Worm (Caenorhabditis elegans) whole organism, young adult: ENCODE data around the gene malt-1.
A peak's percentile ranks its signal among the peaks of the same experiment; 100 is the strongest.

ENCODE experiments used
- B0261.1 ChIP-seq: sonication (generic microtip); optimal IDR thresholded peaks from 2 replicates; lab custom pipeline; 2016; ENCODE audit warnings: mild to moderate bottlenecking, missing genetic modification characterization, moderate library complexity, missing compliant biosample characterization
- F22D6.2 ChIP-seq: sonication (generic microtip); optimal IDR thresholded peaks from 2 replicates; lab custom pipeline; 2016; ENCODE audit warnings: mild to moderate bottlenecking, missing genetic modification characterization, missing compliant biosample characterization
- F33H1.4 ChIP-seq: fragments of 200-800 bp; sonication (Bioruptor generic); IDR thresholded peaks from 2 replicates; pipeline ENCODE4 v1.3.6; 2022; ENCODE audit warnings: missing genetic modification reagents, missing genetic modification characterization, missing compliant biosample characterization
- F39B2.1 ChIP-seq: fragments of 200-800 bp; sonication (Bioruptor generic); IDR thresholded peaks from 2 replicates; pipeline ENCODE4 v1.3.6; 2022; ENCODE audit warnings: missing genetic modification reagents, missing genetic modification characterization, missing compliant biosample characterization
- F49E8.2 ChIP-seq: sonication (generic microtip); optimal IDR thresholded peaks from 3 replicates; lab custom pipeline; 2017; ENCODE audit warnings: missing genetic modification characterization, mild to moderate bottlenecking, missing compliant biosample characterization, antibody characterized with exemption, moderate library complexity; ENCODE audit not compliant: insufficient read depth
- F57A8.1 ChIP-seq: fragments of 200-800 bp; sonication (Bioruptor generic); optimal IDR thresholded peaks from 2 replicates; lab custom pipeline; 2018; ENCODE audit warnings: mild to moderate bottlenecking, missing genetic modification characterization, moderate library complexity, missing compliant biosample characterization
- K11D2.4 ChIP-seq: fragments of 200-800 bp; sonication (Bioruptor generic); IDR thresholded peaks from 2 replicates; pipeline ENCODE4 v1.3.6; 2022; ENCODE audit warnings: missing genetic modification reagents, missing genetic modification characterization, missing compliant biosample characterization
- K12H6.12 ChIP-seq: fragments of 200-800 bp; sonication (Bioruptor generic); optimal IDR thresholded peaks from 2 replicates; lab custom pipeline; 2018; ENCODE audit warnings: mild to moderate bottlenecking, missing genetic modification characterization, missing compliant biosample characterization
- Y53G8AR.9 ChIP-seq: fragments of 200-800 bp; sonication (Bioruptor generic); conservative IDR thresholded peaks from 2 replicates; pipeline ENCODE4 v1.3.6; 2022; ENCODE audit warnings: missing genetic modification reagents, missing genetic modification characterization, missing compliant biosample characterization
- aptf-2 ChIP-seq: fragments of 200-800 bp; sonication (Bioruptor generic); conservative IDR thresholded peaks from 2 replicates; pipeline ENCODE4 v1.3.6; 2022; ENCODE audit warnings: missing genetic modification reagents, missing genetic modification characterization, missing compliant biosample characterization
- atf-7 ChIP-seq: sonication (generic microtip); optimal IDR thresholded peaks from 2 replicates; lab custom pipeline; 2017; ENCODE audit warnings: mild to moderate bottlenecking, missing genetic modification characterization, missing compliant biosample characterization
- attf-5 ChIP-seq: fragments of 200-800 bp; sonication (Bioruptor generic); optimal IDR thresholded peaks from 2 replicates; lab custom pipeline; 2018; ENCODE audit warnings: mild to moderate bottlenecking, missing genetic modification characterization, missing compliant biosample characterization
- ceh-27 ChIP-seq: fragments of 200-800 bp; sonication (Bioruptor generic); optimal IDR thresholded peaks from 2 replicates; lab custom pipeline; 2018; ENCODE audit warnings: mild to moderate bottlenecking, missing genetic modification characterization, moderate library complexity, missing compliant biosample characterization
- dox-1 ChIP-seq: fragments of 200-800 bp; sonication (Bioruptor generic); IDR thresholded peaks from 2 replicates; pipeline ENCODE4 v1.3.6; 2022; ENCODE audit warnings: missing genetic modification reagents, missing genetic modification characterization, missing compliant biosample characterization
- dpff-1 ChIP-seq: sonication (generic microtip); optimal IDR thresholded peaks from 2 replicates; lab custom pipeline; 2017; ENCODE audit warnings: mild to moderate bottlenecking, missing genetic modification characterization, missing compliant biosample characterization
- dpl-1 ChIP-seq: fragments of 150-350 bp; optimal IDR thresholded peaks from 2 replicates; lab custom pipeline; 2014; ENCODE audit warnings: missing biosample characterization, missing genetic modification reagents, missing genetic modification characterization
- efl-1 ChIP-seq: fragments of 150-350 bp; optimal IDR thresholded peaks from 2 replicates; lab custom pipeline; 2014; ENCODE audit warnings: missing biosample characterization, missing genetic modification reagents, missing genetic modification characterization
- egl-18 ChIP-seq: fragments of 200-800 bp; sonication (Bioruptor generic); IDR thresholded peaks from 2 replicates; pipeline ENCODE4 v1.3.6; 2022; ENCODE audit warnings: missing genetic modification reagents, missing genetic modification characterization, missing compliant biosample characterization
- hmg-1.2 ChIP-seq: fragments of 200-800 bp; sonication (Bioruptor generic); IDR thresholded peaks from 2 replicates; pipeline ENCODE4 v1.3.6; 2022; ENCODE audit warnings: missing genetic modification reagents, missing genetic modification characterization, missing compliant biosample characterization
- hsf-1 ChIP-seq: fragments of 200-800 bp; sonication (Bioruptor generic); IDR thresholded peaks from 2 replicates; pipeline ENCODE4 v1.3.6; 2022; ENCODE audit warnings: missing genetic modification reagents, missing genetic modification characterization, missing compliant biosample characterization
- lin-35 ChIP-seq, 3 experiments: fragments of 150-350 bp in 2 of 3; sonication (generic microtip) in 1 of 3; optimal IDR thresholded peaks; 2 replicates each; lab custom pipeline; 2014 to 2018; ENCODE audit warnings: missing biosample characterization in 3 of 3, missing genetic modification characterization in 3 of 3, missing genetic modification reagents in 3 of 3
- lin-40 ChIP-seq: sonication (generic microtip); optimal IDR thresholded peaks from 2 replicates; lab custom pipeline; 2016; ENCODE audit warnings: missing genetic modification characterization, mild to moderate bottlenecking, missing compliant biosample characterization, missing genotype, missing genetic modification reagents
- lsl-1 ChIP-seq: fragments of 200-800 bp; sonication (Bioruptor generic); optimal IDR thresholded peaks from 2 replicates; lab custom pipeline; 2018; ENCODE audit warnings: mild to moderate bottlenecking, missing genetic modification characterization, moderate library complexity, missing compliant biosample characterization
- mel-28 ChIP-seq: sonication (generic microtip); optimal IDR thresholded peaks from 2 replicates; lab custom pipeline; 2016; ENCODE audit warnings: borderline replicate concordance, mild to moderate bottlenecking, missing genetic modification characterization, missing compliant biosample characterization
- mes-4 ChIP-seq: sonication (generic microtip); optimal IDR thresholded peaks from 2 replicates; lab custom pipeline; 2016; ENCODE audit warnings: missing genotype, missing genetic modification characterization, missing compliant biosample characterization
- nfya-1 ChIP-seq: sonication (generic microtip); optimal IDR thresholded peaks from 2 replicates; lab custom pipeline; 2017; ENCODE audit warnings: antibody characterized with exemption, missing compliant biosample characterization, missing genetic modification characterization, borderline replicate concordance; ENCODE audit not compliant: insufficient read depth
- nhr-27 ChIP-seq: fragments of 200-800 bp; sonication (Bioruptor generic); optimal IDR thresholded peaks from 2 replicates; lab custom pipeline; 2018; ENCODE audit warnings: mild to moderate bottlenecking, missing genetic modification characterization, moderate library complexity, missing compliant biosample characterization
- nhr-80 ChIP-seq: sonication (generic microtip); optimal IDR thresholded peaks from 2 replicates; lab custom pipeline; 2016; ENCODE audit warnings: missing genetic modification characterization, missing compliant biosample characterization
- pha-4 ChIP-seq: fragments of 150-350 bp; sonication (generic microtip); optimal IDR thresholded peaks from 2 replicates; lab custom pipeline; 2014; ENCODE audit warnings: missing biosample characterization, missing genetic modification reagents, missing genetic modification characterization
- repo-1 ChIP-seq: sonication (generic microtip); optimal IDR thresholded peaks from 2 replicates; lab custom pipeline; 2017; ENCODE audit warnings: mild to moderate bottlenecking, missing genetic modification characterization, missing compliant biosample characterization
- rpc-1 ChIP-seq, 2 experiments: fragments of 150-350 bp in 1 of 2; sonication (generic microtip) in 1 of 2; optimal IDR thresholded peaks; 2 replicates each; lab custom pipeline; 2014 to 2018; ENCODE audit warnings: missing biosample characterization in 1 of 2, missing genetic modification characterization in 1 of 2, missing genetic modification reagents in 1 of 2, missing genotype in 1 of 2
- snpc-4 ChIP-seq, 5 experiments: fragments of 150-350 bp in 1 of 5; sonication (generic microtip) in 4 of 5; optimal IDR thresholded peaks; 2 replicates each; lab custom pipeline; 2014 to 2018; ENCODE audit warnings: missing genetic modification characterization in 5 of 5, missing biosample characterization in 3 of 5, antibody characterized with exemption in 2 of 5, mild to moderate bottlenecking in 2 of 5, missing compliant biosample characterization in 2 of 5, missing genotype in 2 of 5, moderate library complexity in 2 of 5, missing genetic modification reagents in 1 of 5
- sptf-2 ChIP-seq: fragments of 200-800 bp; sonication (Bioruptor generic); optimal IDR thresholded peaks from 2 replicates; lab custom pipeline; 2018; ENCODE audit warnings: mild to moderate bottlenecking, missing genetic modification characterization, missing compliant biosample characterization

malt-1 gene

DNA sequence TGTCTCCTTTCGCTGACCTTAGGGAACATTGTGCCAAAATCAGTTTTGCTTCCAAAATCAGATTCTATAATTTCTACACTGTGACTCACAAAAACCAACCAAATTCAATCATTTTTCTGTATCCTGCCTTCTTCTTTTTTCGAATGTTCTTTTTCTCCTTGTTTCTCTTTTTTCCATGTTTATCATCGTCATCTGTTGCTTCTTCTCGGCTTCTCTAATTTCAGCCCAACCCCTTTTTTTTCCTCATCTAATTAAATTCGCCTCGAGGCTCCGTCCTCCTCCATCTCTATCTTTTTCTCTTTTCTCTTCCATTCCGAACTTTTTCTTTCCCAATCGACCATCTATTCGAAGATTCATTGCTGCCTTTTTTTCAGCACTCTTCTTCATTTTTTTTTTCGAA is 43.6 kb upstream of the malt-1 start, which contains the start of gene unc-104:
TSS of gene unc-104 (plus strand) at position 311 of the 400 bp plus-strand sequence.
- TF ChIP-seq F57A8.1 (GFP tag; lab: Kevin White, UChicago): no peak
- no peak for TF ChIP-seq snpc-4 (GFP tag; optimal IDR thresholded peaks at IDR 0.05; lab: Kevin White, UChicago)
- TF ChIP-seq snpc-4 (tag; optimal IDR thresholded peaks at IDR 0.05; lab: Kevin White, UChicago): no peak
- TF ChIP-seq F33H1.4: no peak
- no peak for TF ChIP-seq egl-18 (GFP tag; lab: Robert Waterston, UW)
- TF ChIP-seq pha-4 (tag; lab: Kevin White, UChicago): no peak
- no peak for TF ChIP-seq dpl-1 (GFP tag; lab: Kevin White, UChicago)
- no peak for TF ChIP-seq nhr-80 (tag; lab: Kevin White, UChicago)
- no peak for TF ChIP-seq lin-40
- no peak for TF ChIP-seq dox-1 (GFP tag; lab: Robert Waterston, UW)
- TF ChIP-seq nfya-1 (tag; lab: Kevin White, UChicago): no peak
- no peak for TF ChIP-seq Y53G8AR.9 (GFP tag; lab: Robert Waterston, UW)
- no peak for TF ChIP-seq mes-4 (tag; lab: Kevin White, UChicago)
- TF ChIP-seq lsl-1 (GFP tag; lab: Kevin White, UChicago): no peak
- TF ChIP-seq repo-1 (tag; lab: Kevin White, UChicago): no peak
- TF ChIP-seq K11D2.4 (GFP tag; lab: Robert Waterston, UW): no peak
- no peak for TF ChIP-seq F39B2.1 (GFP tag; lab: Robert Waterston, UW)
- no peak for TF ChIP-seq nhr-27 (tag; lab: Kevin White, UChicago)
- TF ChIP-seq hsf-1 (GFP tag; lab: Robert Waterston, UW): no peak
- TF ChIP-seq dpff-1: no peak
- TF ChIP-seq, all 124 proteins: peak for 0

DNA sequence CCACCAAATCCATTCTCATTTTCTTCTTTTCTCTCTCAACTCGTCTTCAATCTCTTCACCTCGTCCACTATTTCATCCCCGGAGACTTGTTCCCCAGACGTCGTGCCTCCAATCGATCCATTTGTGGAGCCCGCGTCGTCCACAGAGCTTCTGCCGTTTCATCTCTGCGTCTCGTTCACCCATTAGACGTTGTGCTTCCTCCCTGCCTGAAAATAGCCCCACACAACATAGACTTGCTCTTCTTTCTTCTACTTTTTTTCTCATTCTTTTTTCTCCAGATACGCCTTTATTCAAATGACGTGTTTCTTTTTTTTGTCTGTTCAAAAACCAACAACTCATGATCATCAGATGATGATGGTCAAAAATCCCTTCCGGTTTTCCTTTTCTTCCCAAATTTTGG is 41.8 kb upstream of the malt-1 start:
- no peak for TF ChIP-seq rpc-1 (optimal IDR thresholded peaks at IDR 0.05; lab: Kevin White, UChicago)
- TF ChIP-seq rpc-1 (tag; optimal IDR thresholded peaks at IDR 0.05; lab: Kevin White, UChicago): no peak
- TF ChIP-seq F22D6.2 (tag; lab: Kevin White, UChicago): no peak
- peak; percentile 47; the same call in 1 of the 2 replicates for TF ChIP-seq hmg-1.2 (GFP tag; lab: Robert Waterston, UW)
- no peak for TF ChIP-seq efl-1 (GFP tag; lab: Kevin White, UChicago)
- no peak for TF ChIP-seq B0261.1 (tag; lab: Kevin White, UChicago)
- no peak for TF ChIP-seq snpc-4 (GFP tag; optimal IDR thresholded peaks at IDR 0.05; lab: Kevin White, UChicago)
- TF ChIP-seq snpc-4 (tag; optimal IDR thresholded peaks at IDR 0.05; lab: Kevin White, UChicago): peak in 1 of 4 experiments; percentile 9
- TF ChIP-seq ceh-27 (GFP tag; lab: Kevin White, UChicago): peak; percentile 36
- peak in 1 of 3 experiments; percentile 71 for TF ChIP-seq lin-35 (GFP tag; optimal IDR thresholded peaks at IDR 0.05; lab: Kevin White, UChicago)
- 0 out of 2 replicates have a peak, but pooled peaks have one; percentile 39 for TF ChIP-seq K11D2.4 (GFP tag; lab: Robert Waterston, UW)
- no peak for TF ChIP-seq sptf-2
- TF ChIP-seq atf-7 (tag; lab: Kevin White, UChicago): peak; percentile 20
- peak; percentile 6 for TF ChIP-seq attf-5
- TF ChIP-seq K12H6.12 (tag; lab: Kevin White, UChicago): peak; percentile 64
- TF ChIP-seq F49E8.2 (tag; lab: Kevin White, UChicago): no peak
- TF ChIP-seq lin-40: peak; percentile 40
- no peak for TF ChIP-seq mel-28 (tag; lab: Kevin White, UChicago)

DNA sequence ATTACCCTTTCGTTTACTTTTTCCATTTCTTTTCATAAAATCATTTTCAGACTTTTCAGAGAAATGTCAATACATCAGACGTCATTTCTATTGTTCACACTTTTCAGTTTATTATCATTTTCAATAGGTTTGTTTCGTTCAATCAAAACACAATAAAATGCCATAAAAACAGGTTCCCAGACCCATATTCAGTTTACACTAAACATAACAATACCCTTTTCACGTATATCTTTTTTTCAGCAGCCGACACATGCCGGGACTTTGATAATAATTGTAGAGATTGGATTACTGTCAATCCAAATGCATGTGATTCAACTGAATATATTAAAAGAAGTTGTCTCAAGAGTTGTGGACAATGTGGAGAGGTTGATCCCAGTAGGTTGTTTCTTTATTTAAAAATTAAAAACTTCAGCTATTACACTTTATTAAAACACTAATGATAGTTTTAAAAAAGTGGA is 38.8 kb upstream of the malt-1 start, which contains the start of gene C15F1.1:
TSS of gene C15F1.1 (plus strand) at position 51 of the 458 bp plus-strand sequence.
- no peak for TF ChIP-seq aptf-2 (GFP tag; lab: Robert Waterston, UW)
- no peak for TF ChIP-seq snpc-4 (GFP tag; optimal IDR thresholded peaks at IDR 0.05; lab: Kevin White, UChicago)
- peak in 2 of 4 experiments; percentile 32 to 56 for TF ChIP-seq snpc-4 (tag; optimal IDR thresholded peaks at IDR 0.05; lab: Kevin White, UChicago)
